Fruit fly (Drosophila melanogaster): Measurements from ENCODE around the gene tna.

- TF ChIP-seq CG1832 (GFP tag; optimal IDR thresholded peaks at IDR 0.05) (no peak), E2f1 (GFP tag; IDR thresholded peaks at IDR 0.05) (no peak), CG2889 (GFP tag; IDR thresholded peaks at IDR 0.05) (no peak), CG12219 (GFP tag; optimal IDR thresholded peaks at IDR 0.05) (no peak), NfI (GFP tag; optimal IDR thresholded peaks at IDR 0.05) (no peak), CG2712 (tag; optimal IDR thresholded peaks at IDR 0.05) (no peak), lilli (GFP tag; optimal IDR thresholded peaks at IDR 0.05) (no peak)
Measured at dm6 chr3L:10851107-10851762, 15.9 kb downstream of the tna start.

Measured in whole organism, embryonic.